Worm (Caenorhabditis elegans): Measurements from ENCODE around the gene ncx-9.

Gene ncx-9

DNA sequence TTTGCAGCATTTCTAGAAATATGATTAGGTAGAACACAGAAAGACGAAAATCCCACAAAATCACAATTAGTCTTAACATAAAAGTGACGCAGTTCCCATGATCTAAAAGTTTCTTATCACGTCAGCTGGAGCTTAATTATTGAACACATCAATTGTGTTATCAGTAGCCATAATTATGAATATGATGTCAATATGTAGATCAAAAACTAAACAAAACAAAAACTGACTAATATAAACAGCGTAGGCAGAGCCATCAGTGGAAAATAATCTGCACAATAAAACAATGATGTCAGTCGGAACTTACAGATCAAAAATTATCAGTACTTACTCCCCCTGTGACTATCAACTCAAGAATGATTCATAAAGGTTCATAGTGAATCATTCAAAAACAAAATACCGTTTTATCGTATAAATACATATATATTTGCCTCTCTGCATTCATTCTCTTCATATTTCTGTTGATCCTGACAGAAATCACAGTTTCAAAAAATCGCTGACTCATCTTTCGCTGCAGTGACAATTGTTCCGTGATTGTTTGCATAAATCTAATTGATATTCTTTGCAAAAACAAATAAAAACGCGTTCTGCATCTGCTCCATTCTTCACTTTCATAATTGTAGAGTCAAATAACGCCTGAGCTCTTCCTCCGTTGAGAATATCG is 17.3 kb upstream of the ncx-9 start, which contains the start of gene srr-6:
Gene srr-6, plus strand, starts transcription at position 611 of the 661 bp plus-strand sequence.
- TF ChIP-seq snpc-4 (tag; optimal IDR thresholded peaks at IDR 0.05) (no peak), fos-1 (tag; optimal IDR thresholded peaks at IDR 0.05) (peak; percentile 71)

DNA sequence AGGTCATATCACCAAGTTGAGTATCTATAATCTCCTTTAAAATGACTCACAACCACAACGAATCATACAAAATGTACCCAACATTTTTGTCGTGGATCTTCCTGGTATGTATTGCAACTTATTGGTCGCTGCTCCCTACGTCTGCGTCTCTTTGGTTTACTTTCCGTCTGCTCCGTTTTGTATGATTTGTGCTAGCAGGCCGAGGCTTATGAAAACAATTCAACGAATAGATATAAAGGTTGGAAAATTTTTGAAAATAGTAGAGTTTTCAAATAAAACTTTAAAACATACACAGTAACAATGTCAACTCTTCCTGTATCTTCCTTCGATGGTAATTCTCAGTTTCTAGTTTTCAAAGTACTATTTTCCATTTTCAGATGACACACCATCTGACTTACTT is 6.3 kb upstream of the ncx-9 start, which contains the start of gene srr-8:
Gene srr-8, plus strand, starts transcription at position 301 of the 400 bp plus-strand sequence.
- no peak for TF ChIP-seq sma-9 (GFP tag; optimal IDR thresholded peaks at IDR 0.05)
- no peak for TF ChIP-seq sma-9 (tag; optimal IDR thresholded peaks at IDR 0.05)
- TF ChIP-seq C34F6.9 (tag; optimal IDR thresholded peaks at IDR 0.05), result no peak
- no peak for TF ChIP-seq unc-55 (GFP tag; optimal IDR thresholded peaks at IDR 0.05)
- no peak for TF ChIP-seq dmd-4 (tag; optimal IDR thresholded peaks at IDR 0.05)
- no peak for TF ChIP-seq sma-3 (GFP tag; optimal IDR thresholded peaks at IDR 0.05)
- no peak for TF ChIP-seq lin-39 (tag; optimal IDR thresholded peaks at IDR 0.05)
- no peak for TF ChIP-seq nhr-237 (tag; optimal IDR thresholded peaks at IDR 0.05)

DNA sequence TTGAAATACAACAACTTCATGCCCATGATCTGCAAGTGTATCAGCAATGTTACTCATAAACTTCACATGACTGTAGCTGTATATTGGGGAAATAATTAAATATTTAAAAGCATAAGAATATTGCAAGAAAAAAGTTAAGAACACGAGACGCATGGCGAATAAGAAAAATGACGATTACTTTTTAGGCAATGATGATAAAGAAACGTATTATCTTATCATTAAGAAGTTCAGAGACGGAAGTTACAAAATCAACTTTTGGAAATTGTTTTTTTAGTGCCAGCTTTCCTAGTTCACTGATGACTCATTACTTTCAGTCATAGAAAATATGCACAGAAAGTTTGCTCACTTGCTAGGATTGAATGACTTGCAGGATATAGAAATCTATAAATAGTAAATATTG is 5.4 kb upstream of the ncx-9 start, which contains the start of gene ugt-7:
Gene ugt-7, minus strand, starts transcription at position 161 of the 400 bp plus-strand sequence.
- TF ChIP-seq sma-3 (GFP tag; optimal IDR thresholded peaks at IDR 0.05) (no peak), fos-1 (tag; optimal IDR thresholded peaks at IDR 0.05) (peak; percentile 66), mdl-1 (tag; optimal IDR thresholded peaks at IDR 0.05) (no peak)

ce11 chrV:4987097-4987496 is 8.0 kb downstream of the ncx-9 start, which contains the start of gene ncx-8:
ncx-8 (minus strand) TSS chrV:4987197.
- no peak for TF ChIP-seq fos-1 (tag; optimal IDR thresholded peaks at IDR 0.05)
- no peak for TF ChIP-seq unc-39 (tag; optimal IDR thresholded peaks at IDR 0.05)
- TF ChIP-seq sem-4 (tag; optimal IDR thresholded peaks at IDR 0.05), result no peak
- TF ChIP-seq zag-1 (tag; optimal IDR thresholded peaks at IDR 0.05), result no peak
- TF ChIP-seq mbf-1 (tag; optimal IDR thresholded peaks at IDR 0.05), result no peak
- TF ChIP-seq mab-5 (tag; optimal IDR thresholded peaks at IDR 0.05), result no peak
- no peak for TF ChIP-seq lin-39 (tag; optimal IDR thresholded peaks at IDR 0.05)
- no peak for TF ChIP-seq blmp-1 (tag; optimal IDR thresholded peaks at IDR 0.05; ENCODE audit: insufficient read depth)

ce11 chrV:4983091-4983490 is 12.0 kb downstream of the ncx-9 start, which contains the start of gene srsx-13:
srsx-13 (minus strand) TSS chrV:4983191.
- TF ChIP-seq unc-39 (tag; optimal IDR thresholded peaks at IDR 0.05), result no peak
- no peak for TF ChIP-seq ceh-82 (tag; optimal IDR thresholded peaks at IDR 0.05)
- no peak for TF ChIP-seq unc-55 (GFP tag; optimal IDR thresholded peaks at IDR 0.05)
- TF ChIP-seq egl-27 (tag; optimal IDR thresholded peaks at IDR 0.05), result no peak
- TF ChIP-seq mbf-1 (tag; optimal IDR thresholded peaks at IDR 0.05), result no peak
- no peak for TF ChIP-seq dmd-4 (tag; optimal IDR thresholded peaks at IDR 0.05)
- no peak for TF ChIP-seq ceh-16 (tag; optimal IDR thresholded peaks at IDR 0.05)
- TF ChIP-seq sem-4 (tag; optimal IDR thresholded peaks at IDR 0.05), result no peak
- TF ChIP-seq gmeb-1 (tag; optimal IDR thresholded peaks at IDR 0.05), result no peak
- no peak for TF ChIP-seq nhr-77 (tag; optimal IDR thresholded peaks at IDR 0.05)
- TF ChIP-seq nhr-237 (tag; optimal IDR thresholded peaks at IDR 0.05), result no peak

- TF ChIP-seq nhr-10 (tag; optimal IDR thresholded peaks at IDR 0.05), result no peak
- TF ChIP-seq alr-1 (tag; optimal IDR thresholded peaks at IDR 0.05), result no peak
- no peak for TF ChIP-seq nhr-11 (tag; optimal IDR thresholded peaks at IDR 0.05)
- TF ChIP-seq skn-1 (tag; optimal IDR thresholded peaks at IDR 0.05), result no peak
- TF ChIP-seq nhr-77 (tag; optimal IDR thresholded peaks at IDR 0.05), result no peak
- no peak for TF ChIP-seq lsy-2 (tag; optimal IDR thresholded peaks at IDR 0.05)
- no peak for TF ChIP-seq lin-39 (tag; optimal IDR thresholded peaks at IDR 0.05)
- TF ChIP-seq elt-3 (tag; optimal IDR thresholded peaks at IDR 0.05), result no peak
- no peak for TF ChIP-seq aly-2 (tag; optimal IDR thresholded peaks at IDR 0.05)
- TF ChIP-seq F13H6.1 (tag; optimal IDR thresholded peaks at IDR 0.05), result no peak
- no peak for TF ChIP-seq crh-2 (tag; optimal IDR thresholded peaks at IDR 0.05)
- TF ChIP-seq sem-4 (tag; optimal IDR thresholded peaks at IDR 0.05), result no peak
- no peak for TF ChIP-seq nhr-6 (tag; optimal IDR thresholded peaks at IDR 0.05)
Measured at ce11 chrV:4980873-4981272, 14.2 kb downstream of the ncx-9 start, which contains the start of gene srsx-12. srsx-12 (minus strand) TSS chrV:4980973.
